Fruit fly (Drosophila melanogaster): ENCODE results near the gene Las.

Las gene

DNA sequence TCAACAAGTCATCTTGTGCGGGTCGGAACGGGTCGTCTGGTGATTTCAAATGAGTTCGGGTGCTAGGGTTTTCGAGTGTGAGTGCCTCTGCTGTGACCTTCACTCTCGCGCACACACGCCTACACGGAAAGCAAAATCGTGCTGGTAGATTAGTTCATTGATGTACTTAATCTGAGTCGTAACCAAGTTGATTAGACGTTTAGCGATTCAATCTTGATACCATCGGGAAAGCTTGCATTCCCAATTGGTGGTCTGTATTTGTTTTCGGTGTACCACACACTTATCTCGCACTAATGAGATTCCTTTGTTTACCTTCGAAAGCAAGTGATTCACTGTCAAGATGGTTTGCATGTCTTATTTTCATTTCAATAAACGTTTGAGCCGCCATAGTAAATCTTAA lies 43.2 kb downstream of the Las start:
- TF ChIP-seq CG13204 (GFP tag; optimal IDR thresholded peaks at IDR 0.05) = no peak
- no peak for TF ChIP-seq CG8159 (tag; optimal IDR thresholded peaks at IDR 0.05)
- TF ChIP-seq D1 (tag; optimal IDR thresholded peaks at IDR 0.05) = no peak
- no peak for TF ChIP-seq Ets98B (GFP tag; IDR thresholded peaks at IDR 0.05)
- TF ChIP-seq CG14655 (GFP tag; optimal IDR thresholded peaks at IDR 0.05) = no peak
- TF ChIP-seq CG15710 (tag; optimal IDR thresholded peaks at IDR 0.05) = no peak
- no peak for TF ChIP-seq CG17806 (tag; optimal IDR thresholded peaks at IDR 0.05)
- no peak for TF ChIP-seq CG10348 (GFP tag; IDR thresholded peaks at IDR 0.05)
- TF ChIP-seq CG32121 (GFP tag; IDR thresholded peaks at IDR 0.05) = no peak

dm6 chr3L:20387843-20388163 lies 44.4 kb downstream of the Las start:
- TF ChIP-seq gl (tag; optimal IDR thresholded peaks at IDR 0.05) (peak; percentile 45), CG13204 (GFP tag; optimal IDR thresholded peaks at IDR 0.05) (peak; percentile 26), CG9948 (tag; optimal IDR thresholded peaks at IDR 0.05) (no peak)

- TF ChIP-seq fd96Ca (GFP tag; IDR thresholded peaks at IDR 0.05) (no peak), Ets98B (GFP tag; IDR thresholded peaks at IDR 0.05) (no peak), CG12605 (GFP tag; IDR thresholded peaks at IDR 0.05) (no peak), CG9948 (tag; optimal IDR thresholded peaks at IDR 0.05) (no peak), CG14655 (GFP tag; optimal IDR thresholded peaks at IDR 0.05) (no peak), rn (GFP tag; IDR thresholded peaks at IDR 0.05) (no peak), CG15710 (tag; optimal IDR thresholded peaks at IDR 0.05) (no peak), gl (tag; optimal IDR thresholded peaks at IDR 0.05) (no peak), EcR (GFP tag; optimal IDR thresholded peaks at IDR 0.05) (peak; percentile 18), CG8159 (tag; optimal IDR thresholded peaks at IDR 0.05) (no peak), CG32121 (GFP tag; IDR thresholded peaks at IDR 0.05) (peak; percentile 36; the same call in 1 of the 2 replicates)
Observed at dm6 chr3L:20387038-20387842, 44.9 kb downstream of the Las start.

- TF ChIP-seq CG8301 (tag; optimal IDR thresholded peaks at IDR 0.05) (no peak), CG13204 (GFP tag; optimal IDR thresholded peaks at IDR 0.05) (peak; percentile 87), EcR (GFP tag; optimal IDR thresholded peaks at IDR 0.05) (peak; percentile 57)
Observed at dm6 chr3L:20385969-20386370, 46.2 kb downstream of the Las start.

DNA sequence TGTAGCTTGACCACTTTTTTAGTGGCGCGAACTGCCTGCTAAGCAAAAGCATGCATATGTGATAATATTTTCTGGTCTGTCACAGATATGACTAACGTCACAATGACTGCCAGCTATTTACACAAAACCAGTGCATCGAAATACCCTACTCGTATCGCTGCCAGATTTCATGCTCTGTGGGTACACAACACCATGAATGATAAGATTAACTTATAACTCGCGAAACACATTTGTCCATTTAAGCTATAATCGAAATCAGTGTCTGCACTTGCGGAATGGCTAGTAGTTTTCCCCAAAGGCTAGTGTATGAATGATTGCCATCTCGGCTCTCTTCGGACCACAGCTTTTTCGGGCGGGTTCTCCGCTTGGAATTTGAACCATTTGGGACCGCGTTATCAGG lies 46.8 kb downstream of the Las start:
- TF ChIP-seq CG10348 (GFP tag; IDR thresholded peaks at IDR 0.05) = no peak
- peak; percentile 15 for TF ChIP-seq EcR (GFP tag; optimal IDR thresholded peaks at IDR 0.05)
- no peak for TF ChIP-seq Snoo (tag; optimal IDR thresholded peaks at IDR 0.05)
- no peak for TF ChIP-seq CG17806 (tag; optimal IDR thresholded peaks at IDR 0.05)
- TF ChIP-seq Ets98B (GFP tag; IDR thresholded peaks at IDR 0.05) = no peak
- no peak for TF ChIP-seq rn (GFP tag; IDR thresholded peaks at IDR 0.05)
- no peak for TF ChIP-seq CG8159 (tag; optimal IDR thresholded peaks at IDR 0.05)
- TF ChIP-seq Pif1A (GFP tag; optimal IDR thresholded peaks at IDR 0.05) = no peak
- TF ChIP-seq CG12605 (GFP tag; IDR thresholded peaks at IDR 0.05) = no peak

DNA sequence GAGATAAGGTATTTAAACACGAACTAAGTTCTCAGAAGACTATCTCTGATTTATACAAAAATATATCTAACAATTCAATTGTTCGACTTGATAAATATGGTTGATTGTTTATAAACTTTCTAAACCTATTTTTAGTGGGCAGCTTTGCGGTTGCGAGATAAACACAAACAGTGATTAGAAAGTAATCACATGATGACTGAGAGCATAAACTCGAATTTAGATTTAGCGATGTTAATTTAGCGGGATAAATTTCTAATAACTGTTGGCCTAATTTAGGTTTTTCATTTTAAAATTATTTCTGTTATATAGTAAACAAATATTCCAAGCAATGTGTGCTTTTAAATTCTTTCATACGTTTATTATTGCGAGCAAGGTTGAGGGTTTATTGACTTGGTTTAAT lies 47.2 kb downstream of the Las start:
- no peak for TF ChIP-seq Pif1A (GFP tag; optimal IDR thresholded peaks at IDR 0.05)
- TF ChIP-seq CG10348 (GFP tag; IDR thresholded peaks at IDR 0.05) = no peak
- TF ChIP-seq CG32121 (GFP tag; IDR thresholded peaks at IDR 0.05) = no peak
- no peak for TF ChIP-seq EcR (GFP tag; optimal IDR thresholded peaks at IDR 0.05)
- TF ChIP-seq CG8159 (tag; optimal IDR thresholded peaks at IDR 0.05) = no peak
- TF ChIP-seq CG34367 (tag; optimal IDR thresholded peaks at IDR 0.05) = no peak
- no peak for TF ChIP-seq fd96Ca (GFP tag; IDR thresholded peaks at IDR 0.05)
- no peak for TF ChIP-seq CG13204 (GFP tag; optimal IDR thresholded peaks at IDR 0.05)
- no peak for TF ChIP-seq CG12605 (GFP tag; IDR thresholded peaks at IDR 0.05)
- no peak for TF ChIP-seq gl (tag; optimal IDR thresholded peaks at IDR 0.05)
- TF ChIP-seq CG8301 (tag; optimal IDR thresholded peaks at IDR 0.05) = no peak
- no peak for TF ChIP-seq CG9948 (tag; optimal IDR thresholded peaks at IDR 0.05)
- TF ChIP-seq CG17806 (tag; optimal IDR thresholded peaks at IDR 0.05) = no peak
- no peak for TF ChIP-seq Pif1B (GFP tag; optimal IDR thresholded peaks at IDR 0.05)
- TF ChIP-seq Ets98B (GFP tag; IDR thresholded peaks at IDR 0.05) = no peak
- TF ChIP-seq Snoo (tag; optimal IDR thresholded peaks at IDR 0.05) = no peak

dm6 chr3L:20384086-20384810 lies 47.9 kb downstream of the Las start, which contains the start of the genes CG5498 and fbl:
TSS of gene CG5498 (minus strand) at chr3L:20384109.
TSS of gene fbl (plus strand) at chr3L:20384429.
- TF ChIP-seq CG14655 (GFP tag; optimal IDR thresholded peaks at IDR 0.05) (no peak), CG8301 (tag; optimal IDR thresholded peaks at IDR 0.05) (peak; percentile 59), fd96Ca (GFP tag; IDR thresholded peaks at IDR 0.05) (no peak), CG15710 (tag; optimal IDR thresholded peaks at IDR 0.05) (peak; percentile 69), EcR (GFP tag; optimal IDR thresholded peaks at IDR 0.05) (no peak), D1 (tag; optimal IDR thresholded peaks at IDR 0.05) (peak; percentile 68), CG10348 (GFP tag; IDR thresholded peaks at IDR 0.05) (no peak), rn (GFP tag; IDR thresholded peaks at IDR 0.05) (no peak), CG8159 (tag; optimal IDR thresholded peaks at IDR 0.05) (peak; percentile 75), Ets98B (GFP tag; IDR thresholded peaks at IDR 0.05) (no peak), gl (tag; optimal IDR thresholded peaks at IDR 0.05) (no peak), CG32121 (GFP tag; IDR thresholded peaks at IDR 0.05) (peak; percentile 49; the same call in 1 of the 2 replicates), Pif1A (GFP tag; optimal IDR thresholded peaks at IDR 0.05) (no peak), Pif1B (GFP tag; optimal IDR thresholded peaks at IDR 0.05) (peak; percentile 5), Snoo (tag; optimal IDR thresholded peaks at IDR 0.05) (peak; percentile 64), CG13204 (GFP tag; optimal IDR thresholded peaks at IDR 0.05) (no peak), CG34367 (tag; optimal IDR thresholded peaks at IDR 0.05) (peak; percentile 36), CG12605 (GFP tag; IDR thresholded peaks at IDR 0.05) (no peak), CG9948 (tag; optimal IDR thresholded peaks at IDR 0.05) (peak; percentile 61), CG17806 (tag; optimal IDR thresholded peaks at IDR 0.05) (peak; percentile 57), CG4496 (GFP tag; IDR thresholded peaks at IDR 0.05) (0 out of 3 replicates have a peak, but pooled peaks have one; percentile 55)
